Fruit fly (Drosophila melanogaster) whole organism, larva: ENCODE measurements around the gene CG14312.

ENCODE experiments used
- noc ChIP-seq: fragments of 200-800 bp; sonication (Bioruptor generic); optimal IDR thresholded peaks from 3 replicates; lab custom pipeline; 2019; ENCODE audit warnings: missing biosample characterization, mild to moderate bottlenecking, missing genetic modification characterization, moderate library complexity

CG14312 gene

dm6 chr3R:18283441-18283840 is at the start of gene CG14312, which contains the start of gene CG8064:
TSS of gene CG14312 (minus strand) at chr3R:18283528.
TSS of gene CG8064 (plus strand) at chr3R:18283660.
- TF ChIP-seq noc (tag; lab: Kevin White, UChicago) = no peak

- TF ChIP-seq noc (tag; lab: Kevin White, UChicago) = no peak
Measured at dm6 chr3R:18328842-18329241, 45.5 kb upstream of the CG14312 start, which contains the start of gene naz. TSS of gene naz (minus strand) at chr3R:18328942.

dm6 chr3R:18314824-18315690 is 31.7 kb upstream of the CG14312 start:
- no peak for TF ChIP-seq noc (tag; lab: Kevin White, UChicago)

- TF ChIP-seq noc (tag; lab: Kevin White, UChicago) = no peak
Measured at dm6 chr3R:18314320-18314719, 31.0 kb upstream of the CG14312 start, which contains the start of gene PKD. TSS of gene PKD (minus strand) at chr3R:18314407.

DNA sequence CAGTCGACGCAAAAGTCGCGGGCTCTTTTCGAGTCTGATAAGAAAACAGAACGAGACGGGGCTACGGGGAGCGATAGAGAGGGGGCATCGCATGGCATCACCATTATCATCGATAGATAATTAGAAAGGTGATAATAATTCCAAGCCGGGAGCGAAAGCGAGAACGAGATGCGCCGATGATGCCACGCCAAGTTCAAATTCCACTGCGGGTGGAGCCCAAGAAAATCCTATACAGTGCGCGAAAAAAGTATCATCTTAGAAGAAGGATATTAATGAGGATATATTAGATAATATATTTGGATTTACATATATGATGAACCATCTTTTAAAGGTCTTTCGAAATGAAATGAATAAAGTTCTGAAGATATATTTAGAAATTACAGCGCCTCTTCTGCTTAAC is 29.4 kb upstream of the CG14312 start:
- peak; percentile 30 for TF ChIP-seq noc (tag; lab: Kevin White, UChicago)

DNA sequence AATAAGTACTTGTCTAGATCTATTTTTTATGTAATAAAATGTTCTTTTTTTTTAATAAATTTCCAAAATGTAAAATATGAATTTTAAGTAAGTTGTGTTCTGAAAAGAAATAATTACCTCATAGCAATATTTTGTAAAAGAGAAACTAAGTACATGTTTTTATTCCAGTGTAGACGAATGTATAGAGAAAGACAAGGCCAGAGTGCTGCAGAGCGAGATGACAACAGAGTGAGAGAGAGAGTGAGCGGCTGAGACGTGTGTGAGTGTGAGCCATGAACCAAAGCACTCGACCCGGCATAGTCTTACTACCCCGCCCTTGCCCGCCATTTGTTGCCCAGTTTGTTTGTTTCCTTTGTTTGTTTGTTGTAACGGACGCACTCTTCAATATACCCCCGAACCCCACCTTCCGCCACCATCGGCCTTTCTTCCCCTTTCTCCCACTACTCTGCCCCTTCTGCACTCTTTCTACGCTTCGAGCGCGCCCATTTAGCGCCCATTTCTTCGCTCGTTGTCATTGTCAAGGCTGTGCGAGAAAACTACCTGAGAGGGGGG is 28.1 kb upstream of the CG14312 start:
- peak; percentile 10 for TF ChIP-seq noc (tag; lab: Kevin White, UChicago)

- no peak for TF ChIP-seq noc (tag; lab: Kevin White, UChicago)
Measured at dm6 chr3R:18310766-18311367, 27.5 kb upstream of the CG14312 start.

DNA sequence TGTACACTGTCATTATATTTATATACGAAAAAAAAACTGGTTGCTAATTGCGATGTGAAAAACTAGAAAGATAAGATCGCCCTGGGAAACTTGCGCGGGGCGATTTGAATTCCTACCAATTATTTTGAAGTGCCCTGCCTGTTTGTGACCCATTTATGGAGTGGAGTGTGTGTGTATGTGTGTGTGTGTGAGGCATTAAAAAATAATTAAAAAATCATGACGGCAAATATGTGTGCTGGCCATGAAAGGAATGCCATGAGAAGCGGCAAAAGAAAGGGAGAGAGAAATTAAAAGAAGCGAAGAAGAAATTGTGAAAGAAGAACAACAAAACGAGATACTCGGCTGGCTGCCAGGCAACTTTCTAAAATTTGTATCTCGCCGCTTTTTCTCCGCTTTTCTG is 26.6 kb upstream of the CG14312 start:
- TF ChIP-seq noc (tag; lab: Kevin White, UChicago) = no peak

DNA sequence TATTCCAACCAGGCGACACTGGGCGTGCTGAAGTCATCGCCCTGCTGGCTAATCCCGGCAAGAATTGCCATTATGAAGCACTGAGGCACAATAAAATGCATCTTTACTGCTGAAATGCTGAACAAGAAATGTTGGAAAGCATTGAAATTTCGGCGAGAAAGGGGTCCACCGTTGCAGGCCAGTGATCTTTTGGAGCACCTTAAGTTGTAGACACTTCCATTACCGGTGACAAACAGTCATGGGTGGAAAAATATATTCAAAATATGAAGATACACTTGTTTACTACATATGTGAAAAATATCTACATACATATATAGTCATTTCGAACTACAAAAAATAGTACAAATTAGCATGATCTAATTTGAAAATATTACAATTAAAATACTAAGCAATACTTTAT is 19.4 kb upstream of the CG14312 start, which contains the start of gene CG7126:
TSS of gene CG7126 (minus strand) at position 101 of the 400 bp plus-strand sequence.
- TF ChIP-seq noc (tag; lab: Kevin White, UChicago) = no peak

DNA sequence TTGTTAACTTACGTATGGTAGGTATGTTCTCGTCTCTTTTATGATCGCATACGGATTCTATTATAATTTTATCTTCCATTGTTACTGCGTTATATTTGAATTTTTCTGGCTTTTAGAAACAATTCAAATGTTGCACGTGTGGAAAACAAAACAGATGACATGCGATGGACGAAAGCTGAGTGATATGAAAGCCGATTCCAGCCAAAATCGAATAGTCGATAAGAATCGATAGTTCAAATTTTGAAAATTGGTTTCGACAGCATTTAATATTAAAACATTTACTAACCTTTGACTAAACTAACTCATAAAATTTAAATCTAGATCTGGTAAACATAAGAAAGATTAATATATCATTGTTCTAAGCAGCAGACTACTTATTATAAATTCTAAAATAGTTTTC is 18.2 kb upstream of the CG14312 start, which contains the start of gene Polr1E:
TSS of gene Polr1E (minus strand) at position 160 of the 400 bp plus-strand sequence.
- no peak for TF ChIP-seq noc (tag; lab: Kevin White, UChicago)

DNA sequence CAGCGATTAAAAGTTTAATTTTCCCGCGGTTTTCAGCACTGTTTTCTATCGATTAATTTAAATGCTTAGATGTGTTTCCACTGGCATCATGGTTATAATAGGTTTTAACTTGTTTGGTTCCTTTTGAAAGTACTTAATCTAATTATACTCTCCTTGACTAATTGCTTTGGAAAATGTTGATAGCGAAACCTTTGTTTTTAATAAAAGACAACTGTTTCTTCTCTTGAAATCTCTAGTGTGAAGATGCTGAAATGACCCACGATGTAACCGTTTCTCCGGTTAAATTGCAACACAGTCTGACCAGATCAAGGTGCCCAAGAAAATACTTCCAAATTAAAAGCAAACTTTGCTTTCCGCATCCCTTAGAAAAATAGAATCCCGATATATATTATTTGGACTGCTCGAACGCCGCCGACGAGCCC is 15.6 kb upstream of the CG14312 start, which contains the start of gene Dlc90F:
TSS of gene Dlc90F (plus strand) at position 330 of the 422 bp plus-strand sequence.
- TF ChIP-seq noc (tag; lab: Kevin White, UChicago) = peak; percentile 6

DNA sequence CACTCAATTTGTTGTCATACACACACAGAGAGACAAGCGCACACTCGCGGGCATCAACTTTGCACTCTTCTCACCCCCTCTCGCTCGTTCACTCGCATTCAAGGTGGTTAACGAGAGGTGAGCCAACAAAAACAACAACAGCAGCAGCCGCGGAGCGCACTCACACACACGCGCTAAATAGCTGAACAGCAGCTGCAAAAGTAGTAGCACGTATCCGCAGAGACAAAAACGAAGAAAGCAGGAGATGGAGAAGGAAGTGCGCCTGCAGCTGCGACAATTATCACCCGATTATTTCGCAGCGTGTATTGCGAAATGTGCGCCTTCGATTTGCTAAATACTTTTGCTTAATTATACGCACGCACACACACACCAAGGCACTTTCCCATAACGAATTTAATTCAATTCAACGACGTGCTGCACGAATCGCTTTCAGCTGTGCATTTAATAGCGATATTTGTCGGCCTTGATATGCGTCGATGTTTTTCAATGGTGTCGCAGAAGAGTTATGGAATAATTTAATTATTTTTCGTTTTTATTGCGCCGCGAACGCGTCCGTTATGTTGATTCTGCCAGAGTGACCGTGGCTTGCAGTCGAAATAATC is 15.1 kb upstream of the CG14312 start:
- TF ChIP-seq noc (tag; lab: Kevin White, UChicago) = peak; percentile 30

- TF ChIP-seq noc (tag; lab: Kevin White, UChicago) = no peak
Measured at dm6 chr3R:18297444-18298297, 14.3 kb upstream of the CG14312 start.

DNA sequence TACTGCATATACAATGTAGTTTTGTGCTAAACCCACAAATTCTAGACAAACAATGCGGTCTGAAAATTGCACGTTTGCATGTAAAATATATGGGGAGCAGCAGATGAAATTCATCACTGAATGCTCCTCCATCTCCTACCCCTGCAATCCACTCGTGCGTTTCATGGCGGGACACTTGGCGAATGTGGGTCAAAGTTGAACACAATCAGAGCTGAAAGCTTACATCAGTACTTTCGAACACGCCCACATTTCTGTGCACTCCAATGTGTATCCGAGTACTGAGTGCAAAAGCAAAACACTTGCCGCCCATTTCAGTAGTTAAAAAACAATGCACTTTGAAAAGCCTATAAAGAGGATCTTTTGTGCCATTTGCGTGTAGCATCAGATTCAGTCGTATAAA is 13.4 kb upstream of the CG14312 start:
- no peak for TF ChIP-seq noc (tag; lab: Kevin White, UChicago)

DNA sequence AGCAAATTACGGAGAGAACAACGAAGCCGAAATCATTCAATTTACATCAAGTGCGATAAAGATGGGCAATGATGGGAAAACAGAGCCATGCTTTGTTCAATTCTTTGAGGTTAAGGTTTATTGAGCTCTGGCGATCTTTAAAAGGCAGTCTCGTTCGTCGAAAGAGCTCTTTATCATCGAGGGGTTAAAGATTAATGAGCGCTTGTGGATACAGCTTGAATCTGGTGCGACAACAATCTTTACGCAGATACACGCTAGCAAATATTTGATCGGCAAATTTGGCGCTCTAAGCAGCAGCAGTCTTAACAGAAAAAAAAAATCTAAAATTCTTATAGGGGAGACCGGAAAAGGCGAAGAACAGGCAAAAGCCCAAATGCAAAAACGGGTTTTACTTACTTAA is 12.8 kb upstream of the CG14312 start:
- no peak for TF ChIP-seq noc (tag; lab: Kevin White, UChicago)
